Fruit fly (Drosophila melanogaster) whole organism: Measurements from ENCODE around the gene CG11345.

Experiments
- CG8478 ChIP-seq: fragments of >200 bp; optimal IDR thresholded peaks from 2 replicates; lab custom pipeline; 2018; ENCODE audit warnings: inconsistent platforms
- Dll ChIP-seq: fragments of >200 bp; optimal IDR thresholded peaks from 2 replicates; lab custom pipeline; 2017
- EcR ChIP-seq, 2 experiments: fragments of >200 bp; optimal IDR thresholded peaks; 2 replicates each; lab custom pipeline; 2017; ENCODE audit warnings: missing biosample characterization in 2 of 2, missing genetic modification characterization in 2 of 2, missing genetic modification reagents in 2 of 2
- pan ChIP-seq: fragments of >200 bp; optimal IDR thresholded peaks from 2 replicates; lab custom pipeline; 2017
- psq ChIP-seq: fragments of >200 bp; optimal IDR thresholded peaks from 2 replicates; lab custom pipeline; 2017
- usp ChIP-seq: fragments of >200 bp; optimal IDR thresholded peaks from 2 replicates; lab custom pipeline; 2017; ENCODE audit warnings: missing biosample characterization, missing genetic modification characterization, mixed read lengths

Gene CG11345

dm6 chr3L:4407743-4408142 lies 50.2 kb downstream of the CG11345 start:
- TF ChIP-seq usp (GFP tag; lab: Kevin White, UChicago) = no peak
- no peak for TF ChIP-seq psq (lab: Kevin White, UChicago)
- TF ChIP-seq Dll = no peak
- no peak for TF ChIP-seq EcR (GFP tag; optimal IDR thresholded peaks at IDR 0.05; lab: Kevin White, UChicago)
- no peak for TF ChIP-seq CG8478
- no peak for TF ChIP-seq pan (lab: Kevin White, UChicago)
